Worm (Caenorhabditis elegans) whole organism, young adult: ENCODE data around the gene nprl-2.

Experiments used
- C17E4.6 ChIP-seq: fragments of 200-800 bp; sonication (Bioruptor generic); IDR thresholded peaks from 2 replicates; pipeline ENCODE4 v1.3.6; 2022; ENCODE audit warnings: missing genetic modification reagents, missing genetic modification characterization, missing compliant biosample characterization
- D2030.7 ChIP-seq: fragments of 200-800 bp; sonication (Bioruptor generic); IDR thresholded peaks from 2 replicates; pipeline ENCODE4 v1.3.6; 2022; ENCODE audit warnings: missing genetic modification reagents, missing genetic modification characterization, missing compliant biosample characterization
- F10E7.11 ChIP-seq: sonication (generic microtip); optimal IDR thresholded peaks from 2 replicates; lab custom pipeline; 2017; ENCODE audit warnings: mild to moderate bottlenecking, missing genetic modification characterization, moderate library complexity, missing compliant biosample characterization
- F57C9.4 ChIP-seq: sonication (generic microtip); optimal IDR thresholded peaks from 2 replicates; lab custom pipeline; 2017; ENCODE audit warnings: mild to moderate bottlenecking, missing genetic modification characterization, missing compliant biosample characterization
- Y53F4B.3 ChIP-seq: fragments of 200-800 bp; sonication (Bioruptor generic); IDR thresholded peaks from 2 replicates; pipeline ENCODE4 v1.3.6; 2022; ENCODE audit warnings: missing genetic modification reagents, missing genetic modification characterization, missing compliant biosample characterization
- Y53G8AR.9 ChIP-seq: fragments of 200-800 bp; sonication (Bioruptor generic); conservative IDR thresholded peaks from 2 replicates; pipeline ENCODE4 v1.3.6; 2022; ENCODE audit warnings: missing genetic modification reagents, missing genetic modification characterization, missing compliant biosample characterization
- Y67H2A.10 ChIP-seq: fragments of 200-800 bp; sonication (Bioruptor generic); conservative IDR thresholded peaks from 2 replicates; pipeline ENCODE4 v1.3.6; 2022; ENCODE audit warnings: missing genetic modification reagents, missing genetic modification characterization, missing compliant biosample characterization
- Y95B8A.8 ChIP-seq: fragments of 200-800 bp; sonication (Bioruptor generic); IDR thresholded peaks from 2 replicates; pipeline ENCODE4 v1.3.6; 2022; ENCODE audit warnings: missing genetic modification reagents, missing genetic modification characterization, missing compliant biosample characterization
- ama-1 ChIP-seq, 3 experiments: fragments of 150-350 bp in 1 of 3; sonication (generic microtip) in 2 of 3; optimal IDR thresholded peaks; 2 replicates each; lab custom pipeline; 2014 to 2018; ENCODE audit warnings: missing biosample characterization in 2 of 3, missing genetic modification characterization in 2 of 3, missing genetic modification reagents in 2 of 3
- aptf-2 ChIP-seq: fragments of 200-800 bp; sonication (Bioruptor generic); conservative IDR thresholded peaks from 2 replicates; pipeline ENCODE4 v1.3.6; 2022; ENCODE audit warnings: missing genetic modification reagents, missing genetic modification characterization, missing compliant biosample characterization
- aptf-3 ChIP-seq: fragments of 200-800 bp; sonication (Bioruptor generic); IDR thresholded peaks from 2 replicates; pipeline ENCODE4 v1.3.6; 2022; ENCODE audit warnings: missing genetic modification characterization, missing compliant biosample characterization
- atf-7 ChIP-seq: sonication (generic microtip); optimal IDR thresholded peaks from 2 replicates; lab custom pipeline; 2017; ENCODE audit warnings: mild to moderate bottlenecking, missing genetic modification characterization, missing compliant biosample characterization
- athp-1 ChIP-seq: sonication (generic microtip); optimal IDR thresholded peaks from 2 replicates; lab custom pipeline; 2017; ENCODE audit warnings: mild to moderate bottlenecking, missing genetic modification characterization, missing compliant biosample characterization
- ccch-3 ChIP-seq: fragments of 200-800 bp; sonication (Bioruptor generic); optimal IDR thresholded peaks from 2 replicates; lab custom pipeline; 2018; ENCODE audit warnings: mild to moderate bottlenecking, missing genetic modification characterization, missing compliant biosample characterization
- cebp-1 ChIP-seq, 2 experiments: fragments of 200-800 bp in 1 of 2; sonication (Bioruptor generic) in 1 of 2; sonication (generic microtip) in 1 of 2; IDR thresholded peaks in 1 of 2; optimal IDR thresholded peaks in 1 of 2; 2 replicates each; pipeline versions ENCODE4 v1.3.6 to Lab custom; 2017 to 2022; ENCODE audit warnings: missing compliant biosample characterization in 2 of 2, missing genetic modification characterization in 2 of 2, mild to moderate bottlenecking in 1 of 2, missing genetic modification reagents in 1 of 2, moderate library complexity in 1 of 2
- die-1 ChIP-seq: sonication (generic microtip); optimal IDR thresholded peaks from 2 replicates; lab custom pipeline; 2016; ENCODE audit warnings: missing genotype, mild to moderate bottlenecking, missing genetic modification characterization, missing compliant biosample characterization
- dox-1 ChIP-seq: fragments of 200-800 bp; sonication (Bioruptor generic); IDR thresholded peaks from 2 replicates; pipeline ENCODE4 v1.3.6; 2022; ENCODE audit warnings: missing genetic modification reagents, missing genetic modification characterization, missing compliant biosample characterization
- dpl-1 ChIP-seq: fragments of 150-350 bp; optimal IDR thresholded peaks from 2 replicates; lab custom pipeline; 2014; ENCODE audit warnings: missing biosample characterization, missing genetic modification reagents, missing genetic modification characterization
- efl-1 ChIP-seq: fragments of 150-350 bp; optimal IDR thresholded peaks from 2 replicates; lab custom pipeline; 2014; ENCODE audit warnings: missing biosample characterization, missing genetic modification reagents, missing genetic modification characterization
- egrh-3 ChIP-seq: fragments of 200-800 bp; sonication (Bioruptor generic); IDR thresholded peaks from 2 replicates; pipeline ENCODE4 v1.3.6; 2022; ENCODE audit warnings: missing genetic modification reagents, missing genetic modification characterization, missing compliant biosample characterization
- hmg-1.2 ChIP-seq: fragments of 200-800 bp; sonication (Bioruptor generic); IDR thresholded peaks from 2 replicates; pipeline ENCODE4 v1.3.6; 2022; ENCODE audit warnings: missing genetic modification reagents, missing genetic modification characterization, missing compliant biosample characterization
- hrde-1 ChIP-seq: sonication (generic microtip); optimal IDR thresholded peaks from 2 replicates; lab custom pipeline; 2016; ENCODE audit warnings: missing genetic modification characterization, mild to moderate bottlenecking, missing compliant biosample characterization, moderate library complexity, missing genotype, missing genetic modification reagents, borderline replicate concordance
- hsf-1 ChIP-seq: fragments of 200-800 bp; sonication (Bioruptor generic); IDR thresholded peaks from 2 replicates; pipeline ENCODE4 v1.3.6; 2022; ENCODE audit warnings: missing genetic modification reagents, missing genetic modification characterization, missing compliant biosample characterization
- let-526 ChIP-seq: fragments of 200-800 bp; sonication (Bioruptor generic); IDR thresholded peaks from 2 replicates; pipeline ENCODE4 v1.3.6; 2022; ENCODE audit warnings: missing genetic modification reagents, missing genetic modification characterization, missing compliant biosample characterization
- let-607 ChIP-seq, 2 experiments: fragments of 200-800 bp in 1 of 2; sonication (Bioruptor generic) in 1 of 2; sonication (generic microtip) in 1 of 2; optimal IDR thresholded peaks; 2 replicates each; lab custom pipeline; 2016 to 2018; ENCODE audit warnings: mild to moderate bottlenecking in 2 of 2, missing compliant biosample characterization in 2 of 2, missing genetic modification characterization in 2 of 2, moderate library complexity in 2 of 2, missing genotype in 1 of 2
- lin-40 ChIP-seq: sonication (generic microtip); optimal IDR thresholded peaks from 2 replicates; lab custom pipeline; 2016; ENCODE audit warnings: missing genetic modification characterization, mild to moderate bottlenecking, missing compliant biosample characterization, missing genotype, missing genetic modification reagents
- lsy-27 ChIP-seq: sonication (generic microtip); optimal IDR thresholded peaks from 2 replicates; lab custom pipeline; 2017; ENCODE audit warnings: missing genetic modification characterization, mild to moderate bottlenecking, missing compliant biosample characterization, antibody characterized with exemption, missing genotype, borderline replicate concordance; ENCODE audit not compliant: insufficient read depth
- mel-28 ChIP-seq: sonication (generic microtip); optimal IDR thresholded peaks from 2 replicates; lab custom pipeline; 2016; ENCODE audit warnings: borderline replicate concordance, mild to moderate bottlenecking, missing genetic modification characterization, missing compliant biosample characterization
- nfya-1 ChIP-seq: sonication (generic microtip); optimal IDR thresholded peaks from 2 replicates; lab custom pipeline; 2017; ENCODE audit warnings: antibody characterized with exemption, missing compliant biosample characterization, missing genetic modification characterization, borderline replicate concordance; ENCODE audit not compliant: insufficient read depth
- pbrm-1 ChIP-seq: fragments of 200-800 bp; sonication (Bioruptor generic); IDR thresholded peaks from 2 replicates; pipeline ENCODE4 v1.3.6; 2022; ENCODE audit warnings: missing genetic modification reagents, missing genetic modification characterization, missing compliant biosample characterization
- rec-8 ChIP-seq, 2 experiments: sonication (generic microtip); optimal IDR thresholded peaks; 2 replicates each; lab custom pipeline; 2016; ENCODE audit warnings: mild to moderate bottlenecking in 2 of 2, missing genetic modification characterization in 2 of 2, missing genetic modification reagents in 2 of 2, missing genotype in 2 of 2, missing biosample characterization in 1 of 2, missing compliant biosample characterization in 1 of 2, moderate library complexity in 1 of 2
- repo-1 ChIP-seq: sonication (generic microtip); optimal IDR thresholded peaks from 2 replicates; lab custom pipeline; 2017; ENCODE audit warnings: mild to moderate bottlenecking, missing genetic modification characterization, missing compliant biosample characterization
- rpc-1 ChIP-seq, 2 experiments: fragments of 150-350 bp in 1 of 2; sonication (generic microtip) in 1 of 2; optimal IDR thresholded peaks; 2 replicates each; lab custom pipeline; 2014 to 2018; ENCODE audit warnings: missing biosample characterization in 1 of 2, missing genetic modification characterization in 1 of 2, missing genetic modification reagents in 1 of 2, missing genotype in 1 of 2
- sea-2 ChIP-seq: fragments of 200-800 bp; sonication (Bioruptor generic); IDR thresholded peaks from 2 replicates; pipeline ENCODE4 v1.3.6; 2022; ENCODE audit warnings: missing genetic modification characterization, missing compliant biosample characterization
- snpc-1.1 ChIP-seq: sonication (generic microtip); optimal IDR thresholded peaks from 2 replicates; lab custom pipeline; 2017; ENCODE audit warnings: missing genetic modification characterization, mild to moderate bottlenecking, missing compliant biosample characterization, antibody characterized with exemption, moderate library complexity, missing genotype, missing genetic modification reagents; ENCODE audit not compliant: insufficient read depth
- snpc-3.4 ChIP-seq: sonication (generic microtip); optimal IDR thresholded peaks from 2 replicates; lab custom pipeline; 2017; ENCODE audit warnings: missing genetic modification characterization, mild to moderate bottlenecking, missing compliant biosample characterization, antibody characterized with exemption, moderate library complexity, missing genotype, missing genetic modification reagents
- snpc-4 ChIP-seq, 5 experiments: fragments of 150-350 bp in 1 of 5; sonication (generic microtip) in 4 of 5; optimal IDR thresholded peaks; 2 replicates each; lab custom pipeline; 2014 to 2018; ENCODE audit warnings: missing genetic modification characterization in 5 of 5, missing biosample characterization in 3 of 5, antibody characterized with exemption in 2 of 5, mild to moderate bottlenecking in 2 of 5, missing compliant biosample characterization in 2 of 5, missing genotype in 2 of 5, moderate library complexity in 2 of 5, missing genetic modification reagents in 1 of 5
- unc-130 ChIP-seq: sonication (generic microtip); optimal IDR thresholded peaks from 2 replicates; lab custom pipeline; 2016; ENCODE audit warnings: missing genetic modification reagents, missing genetic modification characterization, missing compliant biosample characterization
- xnd-1 ChIP-seq: sonication (generic microtip); optimal IDR thresholded peaks from 2 replicates; lab custom pipeline; 2016; ENCODE audit warnings: missing genotype, missing genetic modification reagents, missing genetic modification characterization, missing compliant biosample characterization
- zim-3 ChIP-seq: sonication (generic microtip); optimal IDR thresholded peaks from 2 replicates; lab custom pipeline; 2017; ENCODE audit warnings: mild to moderate bottlenecking, missing genetic modification characterization, moderate library complexity, missing compliant biosample characterization
- ztf-25 ChIP-seq: fragments of 200-800 bp; sonication (Bioruptor generic); IDR thresholded peaks from 2 replicates; pipeline ENCODE4 v1.3.6; 2022; ENCODE audit warnings: missing genetic modification reagents, missing genetic modification characterization, missing compliant biosample characterization

Gene nprl-2

ce11 chrIV:7568593-7568992, 12.0 kb downstream of the nprl-2 start, which contains the start of gene clec-180:
Gene clec-180 (plus strand): TSS chrIV:7568893.
- TF ChIP-seq rec-8 (tag; optimal IDR thresholded peaks at IDR 0.05; lab: Kevin White, UChicago) (no peak), F57C9.4 (tag; lab: Kevin White, UChicago) (no peak), efl-1 (GFP tag; lab: Kevin White, UChicago) (no peak), aptf-2 (GFP tag; lab: Robert Waterston, UW) (no peak), rpc-1 (optimal IDR thresholded peaks at IDR 0.05; lab: Kevin White, UChicago) (no peak), rpc-1 (tag; optimal IDR thresholded peaks at IDR 0.05; lab: Kevin White, UChicago) (no peak), hrde-1 (tag; lab: Kevin White, UChicago) (no peak), snpc-4 (GFP tag; optimal IDR thresholded peaks at IDR 0.05; lab: Kevin White, UChicago) (no peak), snpc-4 (tag; optimal IDR thresholded peaks at IDR 0.05; lab: Kevin White, UChicago) (no peak), ccch-3 (GFP tag; lab: Kevin White, UChicago) (no peak), atf-7 (no peak), dox-1 (GFP tag; lab: Robert Waterston, UW) (no peak), lsy-27 (tag; lab: Kevin White, UChicago) (no peak), dpl-1 (GFP tag; lab: Kevin White, UChicago) (no peak)

DNA sequence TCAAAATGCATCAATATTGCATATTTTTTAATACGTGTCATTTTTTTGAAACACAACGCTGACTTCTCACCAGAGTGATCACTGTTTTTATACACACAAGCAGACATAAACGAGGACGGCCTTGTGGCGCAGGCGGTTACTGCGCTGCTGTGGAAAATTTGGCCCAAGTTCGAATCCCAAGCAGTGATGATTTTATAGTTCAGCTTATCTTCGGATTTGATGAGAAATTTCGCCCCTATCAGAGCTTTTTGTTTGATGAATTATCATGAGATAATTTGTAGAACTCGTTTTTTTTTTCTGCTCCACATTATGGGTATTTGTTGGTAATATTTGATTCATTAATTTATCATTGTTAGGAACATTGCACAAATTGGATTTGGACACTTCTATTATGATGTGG, 17.3 kb downstream of the nprl-2 start:
- TF ChIP-seq F57C9.4 (tag; lab: Kevin White, UChicago) (no peak), snpc-1.1 (peak; percentile 77), C17E4.6 (GFP tag; lab: Robert Waterston, UW) (0 out of 2 replicates have a peak, but pooled peaks have one; percentile 50), ama-1 (optimal IDR thresholded peaks at IDR 0.05; lab: Kevin White, UChicago) (no peak), ama-1 (GFP tag; optimal IDR thresholded peaks at IDR 0.05; lab: Kevin White, UChicago) (peak; percentile 81 to 96), repo-1 (tag; lab: Kevin White, UChicago) (peak; percentile 86), Y67H2A.10 (GFP tag; lab: Robert Waterston, UW) (0 out of 2 replicates have a peak, but pooled peaks have one; percentile 43), zim-3 (tag; lab: Kevin White, UChicago) (peak; percentile 97), unc-130 (GFP tag; lab: Kevin White, UChicago) (peak; percentile 86), D2030.7 (GFP tag; lab: Robert Waterston, UW) (peak; percentile 87), cebp-1 (GFP tag; IDR thresholded peaks at IDR 0.05; lab: Robert Waterston, UW) (no peak; the same call in 1 of the 2 replicates), cebp-1 (tag; optimal IDR thresholded peaks at IDR 0.05; lab: Kevin White, UChicago) (no peak), atf-7 (peak; percentile 84), F10E7.11 (tag; lab: Kevin White, UChicago) (peak; percentile 87), let-607 (tag; optimal IDR thresholded peaks at IDR 0.05; lab: Kevin White, UChicago) (peak; percentile 43 to 75), athp-1 (tag; lab: Kevin White, UChicago) (peak; percentile 91), snpc-3.4 (tag; lab: Kevin White, UChicago) (peak; percentile 92), snpc-4 (GFP tag; optimal IDR thresholded peaks at IDR 0.05; lab: Kevin White, UChicago) (peak; percentile 88), snpc-4 (tag; optimal IDR thresholded peaks at IDR 0.05; lab: Kevin White, UChicago) (peak; percentile 43 to 86 (median 78)), dox-1 (GFP tag; lab: Robert Waterston, UW) (peak; percentile 93), die-1 (tag; lab: Kevin White, UChicago) (peak; percentile 98), mel-28 (tag; lab: Kevin White, UChicago) (peak; percentile 39), Y53G8AR.9 (GFP tag; lab: Robert Waterston, UW) (peak; percentile 69; the same call in 1 of the 2 replicates), aptf-3 (GFP tag; lab: Robert Waterston, UW) (peak; percentile 92), egrh-3 (GFP tag; lab: Robert Waterston, UW) (peak; percentile 50; the same call in 1 of the 2 replicates), pbrm-1 (GFP tag; lab: Robert Waterston, UW) (peak; percentile 88), sea-2 (GFP tag; lab: Robert Waterston, UW) (no peak; the same call in 1 of the 2 replicates), xnd-1 (peak; percentile 8), ccch-3 (GFP tag; lab: Kevin White, UChicago) (peak; percentile 75), let-526 (GFP tag; lab: Robert Waterston, UW) (peak; percentile 73; the same call in 1 of the 2 replicates), hsf-1 (GFP tag; lab: Robert Waterston, UW) (peak; percentile 71), Y53F4B.3 (GFP tag; lab: Robert Waterston, UW) (peak; percentile 68; the same call in 1 of the 2 replicates), nfya-1 (tag; lab: Kevin White, UChicago) (no peak), hmg-1.2 (GFP tag; lab: Robert Waterston, UW) (peak; percentile 79), lin-40 (peak; percentile 84), Y95B8A.8 (GFP tag; lab: Robert Waterston, UW) (peak; percentile 62; the same call in 1 of the 2 replicates), ztf-25 (GFP tag; lab: Robert Waterston, UW) (peak; percentile 97)
